Fruit fly (Drosophila melanogaster) S2 (cell line): Measurements from ENCODE around the gene scf.

Experiments
- CG8478 ChIP-seq: fragments of >200 bp; optimal IDR thresholded peaks from 2 replicates; lab custom pipeline; 2018
- CTCF ChIP-seq, 2 experiments: fragments of >200 bp; optimal IDR thresholded peaks; 2 replicates each; lab custom pipeline; 2018

DNA sequence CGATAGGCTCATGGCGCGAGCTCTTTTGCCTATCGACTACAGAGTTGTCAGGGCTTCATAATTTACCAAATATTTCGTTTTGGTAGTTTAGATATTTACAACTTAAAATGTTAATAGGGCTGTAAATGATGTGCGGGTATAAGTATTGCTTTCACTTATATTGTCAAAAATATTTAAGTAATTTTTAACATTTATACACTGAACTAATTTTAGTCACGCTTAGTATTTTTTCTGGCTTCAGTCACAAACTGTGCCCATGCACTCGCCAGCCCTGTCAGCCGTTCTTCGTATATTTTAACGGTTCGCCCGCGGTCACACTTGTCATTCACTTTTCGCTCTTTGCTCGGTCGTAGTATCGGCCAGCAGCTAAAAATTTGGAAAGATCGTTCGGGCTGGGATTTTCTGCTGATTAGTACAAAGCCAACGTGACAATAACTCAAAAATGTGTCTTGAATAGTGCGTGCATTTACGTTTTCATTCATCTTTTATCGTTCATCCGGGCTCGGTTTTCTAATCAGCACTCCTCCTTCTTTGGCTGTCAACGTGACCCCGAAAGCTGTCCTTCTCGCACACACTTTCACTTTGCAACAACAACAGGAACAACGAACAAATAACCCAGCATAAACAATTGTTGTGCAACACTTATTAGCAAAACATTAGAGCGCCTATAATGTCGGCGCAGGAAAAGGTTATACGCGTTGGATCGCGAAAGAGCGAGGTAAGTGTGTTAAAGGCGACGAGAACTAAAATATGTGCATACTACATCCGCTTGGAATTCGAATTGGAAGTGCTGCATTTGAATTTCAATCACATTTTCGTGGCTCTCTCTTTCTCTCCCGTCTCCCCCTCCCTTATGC is 36.3 kb downstream of the scf start, which contains the start of the genes Hmbs and CG2211:
- TF ChIP-seq CG8478 (lab: Kevin White, UChicago) (no peak), CTCF (optimal IDR thresholded peaks at IDR 0.05; lab: Kevin White, UChicago) (peak in 1 of 2 experiments; percentile 10)
